Worm (Caenorhabditis elegans) whole organism, young adult: ENCODE results near the gene mnr-1.

Source experiments
- F10E7.11 ChIP-seq: sonication (generic microtip); optimal IDR thresholded peaks from 2 replicates; lab custom pipeline; 2017; ENCODE audit warnings: mild to moderate bottlenecking, missing genetic modification characterization, moderate library complexity, missing compliant biosample characterization
- F57A8.1 ChIP-seq: fragments of 200-800 bp; sonication (Bioruptor generic); optimal IDR thresholded peaks from 2 replicates; lab custom pipeline; 2018; ENCODE audit warnings: mild to moderate bottlenecking, missing genetic modification characterization, moderate library complexity, missing compliant biosample characterization
- ama-1 ChIP-seq, 3 experiments: fragments of 150-350 bp in 1 of 3; sonication (generic microtip) in 2 of 3; optimal IDR thresholded peaks; 2 replicates each; lab custom pipeline; 2014 to 2018; ENCODE audit warnings: missing biosample characterization in 2 of 3, missing genetic modification characterization in 2 of 3, missing genetic modification reagents in 2 of 3
- bed-2 ChIP-seq: fragments of 200-800 bp; sonication (Bioruptor generic); IDR thresholded peaks from 2 replicates; pipeline ENCODE4 v1.3.6; 2022; ENCODE audit warnings: missing genetic modification reagents, missing genetic modification characterization, missing compliant biosample characterization
- ceh-27 ChIP-seq: fragments of 200-800 bp; sonication (Bioruptor generic); optimal IDR thresholded peaks from 2 replicates; lab custom pipeline; 2018; ENCODE audit warnings: mild to moderate bottlenecking, missing genetic modification characterization, moderate library complexity, missing compliant biosample characterization
- hlh-12 ChIP-seq: sonication (generic microtip); optimal IDR thresholded peaks from 2 replicates; lab custom pipeline; 2016; ENCODE audit warnings: missing genetic modification characterization, missing compliant biosample characterization
- hmg-1.2 ChIP-seq: fragments of 200-800 bp; sonication (Bioruptor generic); IDR thresholded peaks from 2 replicates; pipeline ENCODE4 v1.3.6; 2022; ENCODE audit warnings: missing genetic modification reagents, missing genetic modification characterization, missing compliant biosample characterization
- let-526 ChIP-seq: fragments of 200-800 bp; sonication (Bioruptor generic); IDR thresholded peaks from 2 replicates; pipeline ENCODE4 v1.3.6; 2022; ENCODE audit warnings: missing genetic modification reagents, missing genetic modification characterization, missing compliant biosample characterization
- madf-10 ChIP-seq: sonication (generic microtip); optimal IDR thresholded peaks from 2 replicates; lab custom pipeline; 2016; ENCODE audit warnings: mild to moderate bottlenecking, missing genetic modification characterization, missing compliant biosample characterization
- nfya-2 ChIP-seq: fragments of 200-800 bp; sonication (Bioruptor generic); IDR thresholded peaks from 2 replicates; pipeline ENCODE4 v1.3.6; 2022; ENCODE audit warnings: missing genetic modification reagents, missing genetic modification characterization, missing compliant biosample characterization
- rec-8 ChIP-seq, 2 experiments: sonication (generic microtip); optimal IDR thresholded peaks; 2 replicates each; lab custom pipeline; 2016; ENCODE audit warnings: mild to moderate bottlenecking in 2 of 2, missing genetic modification characterization in 2 of 2, missing genetic modification reagents in 2 of 2, missing genotype in 2 of 2, missing biosample characterization in 1 of 2, missing compliant biosample characterization in 1 of 2, moderate library complexity in 1 of 2
- sea-2 ChIP-seq: fragments of 200-800 bp; sonication (Bioruptor generic); IDR thresholded peaks from 2 replicates; pipeline ENCODE4 v1.3.6; 2022; ENCODE audit warnings: missing genetic modification characterization, missing compliant biosample characterization
- unc-62 ChIP-seq: fragments of 150-350 bp; optimal IDR thresholded peaks from 2 replicates; lab custom pipeline; 2014; ENCODE audit warnings: missing biosample characterization, missing genetic modification reagents, missing genetic modification characterization
- ztf-26 ChIP-seq: sonication (generic microtip); optimal IDR thresholded peaks from 2 replicates; lab custom pipeline; 2017; ENCODE audit warnings: missing genetic modification characterization, missing compliant biosample characterization

DNA sequence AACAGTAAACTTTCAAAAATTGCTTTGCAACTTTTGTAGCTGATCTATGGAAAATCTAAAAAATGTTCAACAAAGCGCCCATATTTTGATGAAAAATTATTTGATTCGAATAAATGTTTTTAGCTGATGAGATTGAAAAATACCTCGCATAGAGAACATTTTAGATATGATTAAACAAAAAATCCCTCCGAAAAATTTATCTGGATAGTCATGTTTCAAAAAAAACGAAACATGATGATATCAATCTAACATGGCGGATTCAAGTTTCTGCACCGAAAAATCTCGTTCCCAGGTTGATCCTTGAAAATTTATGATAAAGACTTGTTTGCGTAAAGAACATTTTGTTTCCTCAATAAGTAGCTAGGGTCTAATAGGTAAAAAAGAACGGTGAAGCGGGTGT lies 45.8 kb upstream of the mnr-1 start, which contains the start of gene ttr-12:
- TF ChIP-seq ceh-27 (GFP tag; lab: Kevin White, UChicago) (no peak), hlh-12 (tag; lab: Kevin White, UChicago) (no peak), nfya-2 (no peak), unc-62 (GFP tag; lab: Kevin White, UChicago) (no peak), hmg-1.2 (GFP tag; lab: Robert Waterston, UW) (no peak), sea-2 (GFP tag; lab: Robert Waterston, UW) (no peak), rec-8 (tag; optimal IDR thresholded peaks at IDR 0.05; lab: Kevin White, UChicago) (no peak), madf-10 (tag; lab: Kevin White, UChicago) (no peak), let-526 (no peak), ztf-26 (tag; lab: Kevin White, UChicago) (no peak), ama-1 (optimal IDR thresholded peaks at IDR 0.05; lab: Kevin White, UChicago) (no peak), ama-1 (GFP tag; optimal IDR thresholded peaks at IDR 0.05; lab: Kevin White, UChicago) (no peak), F57A8.1 (no peak), F10E7.11 (no peak), bed-2 (GFP tag; lab: Robert Waterston, UW) (no peak)
